Worm (Caenorhabditis elegans) whole organism, young adult: ENCODE results near the gene C17E7.13.

Experiments used
- B0261.1 ChIP-seq: sonication (generic microtip); optimal IDR thresholded peaks from 2 replicates; lab custom pipeline; 2016; ENCODE audit warnings: mild to moderate bottlenecking, missing genetic modification characterization, moderate library complexity, missing compliant biosample characterization
- attf-3 ChIP-seq: fragments of 200-800 bp; sonication (Bioruptor generic); conservative IDR thresholded peaks from 2 replicates; pipeline ENCODE4 v1.3.6; 2022; ENCODE audit warnings: missing genetic modification reagents, missing genetic modification characterization, missing compliant biosample characterization
- him-1 ChIP-seq: sonication (generic microtip); optimal IDR thresholded peaks from 2 replicates; lab custom pipeline; 2016; ENCODE audit warnings: missing genotype, missing genetic modification reagents, missing genetic modification characterization, missing compliant biosample characterization
- hlh-26 ChIP-seq: fragments of 200-800 bp; sonication (Bioruptor generic); conservative IDR thresholded peaks from 2 replicates; pipeline ENCODE4 v1.3.6; 2022; ENCODE audit warnings: missing genetic modification reagents, missing genetic modification characterization, missing compliant biosample characterization
- nfya-2 ChIP-seq: fragments of 200-800 bp; sonication (Bioruptor generic); IDR thresholded peaks from 2 replicates; pipeline ENCODE4 v1.3.6; 2022; ENCODE audit warnings: missing genetic modification reagents, missing genetic modification characterization, missing compliant biosample characterization
- snpc-1.3 ChIP-seq: sonication (generic microtip); optimal IDR thresholded peaks from 2 replicates; lab custom pipeline; 2017; ENCODE audit warnings: missing genetic modification characterization, mild to moderate bottlenecking, missing compliant biosample characterization, antibody characterized with exemption, moderate library complexity, missing genotype, missing genetic modification reagents; ENCODE audit not compliant: insufficient read depth
- tbp1 ChIP-seq: fragments of 200-800 bp; sonication (Bioruptor generic); optimal IDR thresholded peaks from 2 replicates; lab custom pipeline; 2018; ENCODE audit warnings: mild to moderate bottlenecking, missing genetic modification characterization, missing compliant biosample characterization

- TF ChIP-seq nfya-2 (GFP tag; lab: Robert Waterston, UW) (no peak), tbp1 (no peak), him-1 (tag; lab: Kevin White, UChicago) (no peak), hlh-26 (GFP tag; lab: Robert Waterston, UW) (no peak), B0261.1 (no peak), snpc-1.3 (tag; lab: Kevin White, UChicago) (no peak), attf-3 (GFP tag; lab: Robert Waterston, UW) (no peak)
Measured at ce11 chrV:3847268-3847667, 41.8 kb downstream of the C17E7.13 start, which contains the start of gene nhr-185.
